Fruit fly (Drosophila melanogaster) whole organism: ENCODE results near the gene CG6409.

Experiments
- EcR ChIP-seq, 2 experiments: fragments of >200 bp; optimal IDR thresholded peaks; 2 replicates each; lab custom pipeline; 2017; ENCODE audit warnings: missing biosample characterization in 2 of 2, missing genetic modification characterization in 2 of 2, missing genetic modification reagents in 2 of 2
- pan ChIP-seq: fragments of >200 bp; optimal IDR thresholded peaks from 2 replicates; lab custom pipeline; 2017
- psq ChIP-seq: fragments of >200 bp; optimal IDR thresholded peaks from 2 replicates; lab custom pipeline; 2017

- TF ChIP-seq psq (lab: Kevin White, UChicago) (no peak), pan (lab: Kevin White, UChicago) (no peak), EcR (GFP tag; optimal IDR thresholded peaks at IDR 0.05; lab: Kevin White, UChicago) (no peak)
These were observed 20.3 kb downstream of the CG6409 start for dm6 chr3L:10861657-10862543.
